Worm (Caenorhabditis elegans): ENCODE measurements around the gene F45H10.5.

Gene F45H10.5

DNA sequence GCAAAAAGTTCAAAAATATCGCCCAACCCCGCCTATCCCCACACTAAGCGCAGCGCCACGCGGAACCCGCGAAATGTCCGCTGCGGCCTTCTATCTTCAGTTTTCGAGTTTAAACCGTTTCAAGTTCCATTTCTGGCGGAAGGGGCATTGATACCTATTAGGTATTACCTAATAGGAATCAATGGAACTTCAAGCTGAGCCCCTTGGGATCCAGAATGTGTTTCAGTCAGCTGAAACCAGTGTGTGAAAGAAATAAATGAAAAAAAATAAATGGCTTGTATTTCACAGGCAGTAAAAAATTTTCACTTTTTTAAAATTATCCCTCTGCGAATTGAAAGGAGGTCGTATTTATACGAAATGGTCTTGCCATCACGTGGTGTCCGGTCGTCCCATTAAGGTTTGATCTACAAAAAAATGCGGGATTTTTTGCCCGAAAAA is 19.5 kb downstream of the F45H10.5 start:
- TF ChIP-seq snpc-4 (tag; optimal IDR thresholded peaks at IDR 0.05) (peak; percentile 91), crh-2 (tag; optimal IDR thresholded peaks at IDR 0.05) (no peak), nhr-25 (tag; optimal IDR thresholded peaks at IDR 0.05) (no peak), sem-4 (tag; optimal IDR thresholded peaks at IDR 0.05) (no peak), lsy-2 (tag; optimal IDR thresholded peaks at IDR 0.05) (no peak), lin-39 (tag; optimal IDR thresholded peaks at IDR 0.05) (no peak), unc-55 (GFP tag; optimal IDR thresholded peaks at IDR 0.05) (peak; percentile 17), sma-9 (GFP tag; optimal IDR thresholded peaks at IDR 0.05) (no peak), sma-9 (tag; optimal IDR thresholded peaks at IDR 0.05) (no peak), ztf-11 (tag; optimal IDR thresholded peaks at IDR 0.05) (no peak), skn-1 (tag; optimal IDR thresholded peaks at IDR 0.05) (no peak)

- TF ChIP-seq dmd-4 (tag; optimal IDR thresholded peaks at IDR 0.05) (no peak), blmp-1 (tag; optimal IDR thresholded peaks at IDR 0.05; ENCODE audit: insufficient read depth) (no peak), mdl-1 (tag; optimal IDR thresholded peaks at IDR 0.05) (no peak), ceh-82 (tag; optimal IDR thresholded peaks at IDR 0.05) (no peak), nhr-129 (tag; optimal IDR thresholded peaks at IDR 0.05) (no peak), mbf-1 (tag; optimal IDR thresholded peaks at IDR 0.05) (no peak), skn-1 (tag; optimal IDR thresholded peaks at IDR 0.05) (no peak), unc-55 (GFP tag; optimal IDR thresholded peaks at IDR 0.05) (no peak), snpc-4 (tag; optimal IDR thresholded peaks at IDR 0.05) (peak; percentile 90), lsy-2 (tag; optimal IDR thresholded peaks at IDR 0.05) (no peak), sma-3 (GFP tag; optimal IDR thresholded peaks at IDR 0.05) (peak; percentile 9), sem-4 (tag; optimal IDR thresholded peaks at IDR 0.05) (no peak), nhr-237 (tag; optimal IDR thresholded peaks at IDR 0.05) (no peak), ztf-4 (tag; optimal IDR thresholded peaks at IDR 0.05) (no peak), fos-1 (tag; optimal IDR thresholded peaks at IDR 0.05) (no peak), egl-27 (tag; optimal IDR thresholded peaks at IDR 0.05) (no peak), ama-1 (optimal IDR thresholded peaks at IDR 0.05) (no peak)
Observed at ce11 chrII:13521977-13522404, 20.3 kb downstream of the F45H10.5 start.

DNA sequence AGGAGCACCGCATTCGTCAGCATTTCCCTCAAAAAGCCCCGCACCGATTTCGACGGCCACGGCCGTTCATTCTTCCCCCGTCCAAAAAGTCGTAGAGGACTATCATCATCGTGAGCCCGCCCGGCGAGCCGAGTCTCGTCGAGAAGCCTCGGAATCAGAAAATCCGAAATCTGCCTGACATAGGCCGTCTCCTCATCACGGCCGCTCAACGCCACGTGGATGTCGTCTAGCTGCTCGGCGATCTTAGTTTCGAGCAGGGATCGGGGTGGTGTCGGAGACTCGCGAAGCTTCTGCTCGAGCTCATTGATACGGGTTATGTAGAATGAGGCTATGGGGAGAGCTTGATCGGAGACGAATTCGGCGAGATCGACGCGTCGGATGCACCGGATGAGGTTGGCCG is 27.5 kb downstream of the F45H10.5 start:
- TF ChIP-seq skn-1 (tag; optimal IDR thresholded peaks at IDR 0.05) = no peak
- TF ChIP-seq egl-27 (tag; optimal IDR thresholded peaks at IDR 0.05) = no peak
- TF ChIP-seq ceh-82 (tag; optimal IDR thresholded peaks at IDR 0.05) = no peak
- no peak for TF ChIP-seq ztf-4 (tag; optimal IDR thresholded peaks at IDR 0.05)
- TF ChIP-seq sem-4 (tag; optimal IDR thresholded peaks at IDR 0.05) = no peak
- TF ChIP-seq lsy-2 (tag; optimal IDR thresholded peaks at IDR 0.05) = no peak
- TF ChIP-seq nhr-25 (tag; optimal IDR thresholded peaks at IDR 0.05) = no peak
- no peak for TF ChIP-seq zag-1 (tag; optimal IDR thresholded peaks at IDR 0.05)
- no peak for TF ChIP-seq nhr-12 (tag; optimal IDR thresholded peaks at IDR 0.05)
- no peak for TF ChIP-seq unc-62 (GFP tag; optimal IDR thresholded peaks at IDR 0.05)
- no peak for TF ChIP-seq ceh-16 (tag; optimal IDR thresholded peaks at IDR 0.05)
- TF ChIP-seq R02D3.7 (tag; optimal IDR thresholded peaks at IDR 0.05) = no peak
- no peak for TF ChIP-seq nhr-237 (tag; optimal IDR thresholded peaks at IDR 0.05)

- TF ChIP-seq ztf-4 (tag; optimal IDR thresholded peaks at IDR 0.05) = no peak
- no peak for TF ChIP-seq nhr-6 (tag; optimal IDR thresholded peaks at IDR 0.05)
- no peak for TF ChIP-seq ztf-11 (tag; optimal IDR thresholded peaks at IDR 0.05)
- no peak for TF ChIP-seq ZK546.5 (tag; optimal IDR thresholded peaks at IDR 0.05)
- no peak for TF ChIP-seq R02D3.7 (tag; optimal IDR thresholded peaks at IDR 0.05)
- TF ChIP-seq dmd-4 (tag; optimal IDR thresholded peaks at IDR 0.05) = no peak
Observed at ce11 chrII:13530657-13531056, 29.0 kb downstream of the F45H10.5 start.

- TF ChIP-seq ceh-82 (tag; optimal IDR thresholded peaks at IDR 0.05) = no peak
Observed at ce11 chrII:13531118-13531517, 29.4 kb downstream of the F45H10.5 start, which contains the start of gene snx-14. snx-14 (minus strand) TSS chrII:13531218.

ce11 chrII:13540956-13541355 is 39.3 kb downstream of the F45H10.5 start, which contains the start of the genes noa-1 and Y48E1B.17:
noa-1 (minus strand) TSS chrII:13541056.
Y48E1B.17 (minus strand) TSS chrII:13541084.
- TF ChIP-seq sem-4 (tag; optimal IDR thresholded peaks at IDR 0.05) = no peak
- TF ChIP-seq nhr-129 (tag; optimal IDR thresholded peaks at IDR 0.05) = no peak
- no peak for TF ChIP-seq nhr-23 (tag; optimal IDR thresholded peaks at IDR 0.05)

All from whole organism, L2 larva.